Worm (Caenorhabditis elegans): ENCODE results near the gene picc-1.

- TF ChIP-seq ets-7 (tag; optimal IDR thresholded peaks at IDR 0.05): no peak
- no peak for TF ChIP-seq ama-1 (optimal IDR thresholded peaks at IDR 0.05)
- TF ChIP-seq hmbx-1 (tag; optimal IDR thresholded peaks at IDR 0.05): no peak
- no peak for TF ChIP-seq F13C5.2 (tag; optimal IDR thresholded peaks at IDR 0.05)
- no peak for TF ChIP-seq hmg-4 (GFP tag; optimal IDR thresholded peaks at IDR 0.05)
- TF ChIP-seq tra-4 (tag; optimal IDR thresholded peaks at IDR 0.05): no peak
- no peak for TF ChIP-seq aly-1 (tag; optimal IDR thresholded peaks at IDR 0.05)
Measured at ce11 chrV:5990383-5990782, 28.4 kb upstream of the picc-1 start, which contains the start of gene fut-8.

All from whole organism, early embryonic.